Worm (Caenorhabditis elegans) whole organism, young adult: Measurements from ENCODE around the gene C18D11.6.

Experiments used
- B0019.2 ChIP-seq: fragments of 200-800 bp; sonication (Bioruptor generic); conservative IDR thresholded peaks from 2 replicates; pipeline ENCODE4 v1.3.6; 2022; ENCODE audit warnings: missing genetic modification reagents, missing genetic modification characterization, missing compliant biosample characterization
- B0336.3 ChIP-seq: fragments of 200-800 bp; sonication (Bioruptor generic); IDR thresholded peaks from 2 replicates; pipeline ENCODE4 v1.3.6; 2022; ENCODE audit warnings: missing genetic modification characterization, missing compliant biosample characterization
- C17E4.6 ChIP-seq: fragments of 200-800 bp; sonication (Bioruptor generic); IDR thresholded peaks from 2 replicates; pipeline ENCODE4 v1.3.6; 2022; ENCODE audit warnings: missing genetic modification reagents, missing genetic modification characterization, missing compliant biosample characterization
- F22D6.2 ChIP-seq: sonication (generic microtip); optimal IDR thresholded peaks from 2 replicates; lab custom pipeline; 2016; ENCODE audit warnings: mild to moderate bottlenecking, missing genetic modification characterization, missing compliant biosample characterization
- K11D2.4 ChIP-seq: fragments of 200-800 bp; sonication (Bioruptor generic); IDR thresholded peaks from 2 replicates; pipeline ENCODE4 v1.3.6; 2022; ENCODE audit warnings: missing genetic modification reagents, missing genetic modification characterization, missing compliant biosample characterization
- ama-1 ChIP-seq, 3 experiments: fragments of 150-350 bp in 1 of 3; sonication (generic microtip) in 2 of 3; optimal IDR thresholded peaks; 2 replicates each; lab custom pipeline; 2014 to 2018; ENCODE audit warnings: missing biosample characterization in 2 of 3, missing genetic modification characterization in 2 of 3, missing genetic modification reagents in 2 of 3
- aptf-3 ChIP-seq: fragments of 200-800 bp; sonication (Bioruptor generic); IDR thresholded peaks from 2 replicates; pipeline ENCODE4 v1.3.6; 2022; ENCODE audit warnings: missing genetic modification characterization, missing compliant biosample characterization
- atf-7 ChIP-seq: sonication (generic microtip); optimal IDR thresholded peaks from 2 replicates; lab custom pipeline; 2017; ENCODE audit warnings: mild to moderate bottlenecking, missing genetic modification characterization, missing compliant biosample characterization
- attf-5 ChIP-seq: fragments of 200-800 bp; sonication (Bioruptor generic); optimal IDR thresholded peaks from 2 replicates; lab custom pipeline; 2018; ENCODE audit warnings: mild to moderate bottlenecking, missing genetic modification characterization, missing compliant biosample characterization
- bed-1 ChIP-seq: fragments of 200-800 bp; sonication (Bioruptor generic); IDR thresholded peaks from 2 replicates; pipeline ENCODE4 v1.3.6; 2022; ENCODE audit warnings: missing genetic modification reagents, missing genetic modification characterization, missing compliant biosample characterization
- cebp-2 ChIP-seq: fragments of 200-800 bp; sonication (Bioruptor generic); IDR thresholded peaks from 2 replicates; pipeline ENCODE4 v1.3.6; 2022; ENCODE audit warnings: missing genetic modification characterization, missing compliant biosample characterization
- ceh-40 ChIP-seq: fragments of 200-800 bp; sonication (Bioruptor generic); IDR thresholded peaks from 2 replicates; pipeline ENCODE4 v1.3.6; 2022; ENCODE audit warnings: missing genetic modification characterization, missing compliant biosample characterization
- ceh-58 ChIP-seq: fragments of 200-800 bp; sonication (Bioruptor generic); IDR thresholded peaks from 2 replicates; pipeline ENCODE4 v1.3.6; 2022; ENCODE audit warnings: missing genetic modification characterization, missing compliant biosample characterization
- ceh-91 ChIP-seq: fragments of 200-800 bp; sonication (Bioruptor generic); IDR thresholded peaks from 2 replicates; pipeline ENCODE4 v1.3.6; 2022; ENCODE audit warnings: missing genetic modification reagents, missing genetic modification characterization, missing compliant biosample characterization
- die-1 ChIP-seq: sonication (generic microtip); optimal IDR thresholded peaks from 2 replicates; lab custom pipeline; 2016; ENCODE audit warnings: missing genotype, mild to moderate bottlenecking, missing genetic modification characterization, missing compliant biosample characterization
- dpff-1 ChIP-seq: sonication (generic microtip); optimal IDR thresholded peaks from 2 replicates; lab custom pipeline; 2017; ENCODE audit warnings: mild to moderate bottlenecking, missing genetic modification characterization, missing compliant biosample characterization
- egrh-3 ChIP-seq: fragments of 200-800 bp; sonication (Bioruptor generic); IDR thresholded peaks from 2 replicates; pipeline ENCODE4 v1.3.6; 2022; ENCODE audit warnings: missing genetic modification reagents, missing genetic modification characterization, missing compliant biosample characterization
- ekl-4 ChIP-seq: fragments of 200-800 bp; sonication (Bioruptor generic); IDR thresholded peaks from 2 replicates; pipeline ENCODE4 v1.3.6; 2022; ENCODE audit warnings: missing genetic modification reagents, missing genetic modification characterization, missing compliant biosample characterization
- fkh-3 ChIP-seq: sonication (generic microtip); optimal IDR thresholded peaks from 2 replicates; lab custom pipeline; 2016; ENCODE audit warnings: mild to moderate bottlenecking, missing genetic modification characterization, missing compliant biosample characterization
- hmg-1.2 ChIP-seq: fragments of 200-800 bp; sonication (Bioruptor generic); IDR thresholded peaks from 2 replicates; pipeline ENCODE4 v1.3.6; 2022; ENCODE audit warnings: missing genetic modification reagents, missing genetic modification characterization, missing compliant biosample characterization
- hrde-1 ChIP-seq: sonication (generic microtip); optimal IDR thresholded peaks from 2 replicates; lab custom pipeline; 2016; ENCODE audit warnings: missing genetic modification characterization, mild to moderate bottlenecking, missing compliant biosample characterization, moderate library complexity, missing genotype, missing genetic modification reagents, borderline replicate concordance
- hsf-1 ChIP-seq: fragments of 200-800 bp; sonication (Bioruptor generic); IDR thresholded peaks from 2 replicates; pipeline ENCODE4 v1.3.6; 2022; ENCODE audit warnings: missing genetic modification reagents, missing genetic modification characterization, missing compliant biosample characterization
- lin-40 ChIP-seq: sonication (generic microtip); optimal IDR thresholded peaks from 2 replicates; lab custom pipeline; 2016; ENCODE audit warnings: missing genetic modification characterization, mild to moderate bottlenecking, missing compliant biosample characterization, missing genotype, missing genetic modification reagents
- lin-54 ChIP-seq: fragments of 200-800 bp; sonication (Bioruptor generic); optimal IDR thresholded peaks from 2 replicates; lab custom pipeline; 2018; ENCODE audit warnings: mild to moderate bottlenecking, missing genetic modification characterization, missing compliant biosample characterization
- madf-3 ChIP-seq: fragments of 200-800 bp; sonication (Bioruptor generic); IDR thresholded peaks from 2 replicates; pipeline ENCODE4 v1.3.6; 2022; ENCODE audit warnings: missing genetic modification reagents, missing genetic modification characterization, missing compliant biosample characterization
- madf-6 ChIP-seq: fragments of 200-800 bp; sonication (Bioruptor generic); IDR thresholded peaks from 2 replicates; pipeline ENCODE4 v1.3.6; 2022; ENCODE audit warnings: missing genetic modification reagents, missing genetic modification characterization, missing compliant biosample characterization
- mes-4 ChIP-seq: sonication (generic microtip); optimal IDR thresholded peaks from 2 replicates; lab custom pipeline; 2016; ENCODE audit warnings: missing genotype, missing genetic modification characterization, missing compliant biosample characterization
- mxl-1 ChIP-seq: sonication (generic microtip); optimal IDR thresholded peaks from 2 replicates; lab custom pipeline; 2016; ENCODE audit warnings: missing genetic modification characterization, missing compliant biosample characterization
- nfya-2 ChIP-seq: fragments of 200-800 bp; sonication (Bioruptor generic); IDR thresholded peaks from 2 replicates; pipeline ENCODE4 v1.3.6; 2022; ENCODE audit warnings: missing genetic modification reagents, missing genetic modification characterization, missing compliant biosample characterization
- pha-4 ChIP-seq: fragments of 150-350 bp; sonication (generic microtip); optimal IDR thresholded peaks from 2 replicates; lab custom pipeline; 2014; ENCODE audit warnings: missing biosample characterization, missing genetic modification reagents, missing genetic modification characterization
- repo-1 ChIP-seq: sonication (generic microtip); optimal IDR thresholded peaks from 2 replicates; lab custom pipeline; 2017; ENCODE audit warnings: mild to moderate bottlenecking, missing genetic modification characterization, missing compliant biosample characterization
- rpc-1 ChIP-seq, 2 experiments: fragments of 150-350 bp in 1 of 2; sonication (generic microtip) in 1 of 2; optimal IDR thresholded peaks; 2 replicates each; lab custom pipeline; 2014 to 2018; ENCODE audit warnings: missing biosample characterization in 1 of 2, missing genetic modification characterization in 1 of 2, missing genetic modification reagents in 1 of 2, missing genotype in 1 of 2
- snpc-1.1 ChIP-seq: sonication (generic microtip); optimal IDR thresholded peaks from 2 replicates; lab custom pipeline; 2017; ENCODE audit warnings: missing genetic modification characterization, mild to moderate bottlenecking, missing compliant biosample characterization, antibody characterized with exemption, moderate library complexity, missing genotype, missing genetic modification reagents; ENCODE audit not compliant: insufficient read depth
- snpc-3.4 ChIP-seq: sonication (generic microtip); optimal IDR thresholded peaks from 2 replicates; lab custom pipeline; 2017; ENCODE audit warnings: missing genetic modification characterization, mild to moderate bottlenecking, missing compliant biosample characterization, antibody characterized with exemption, moderate library complexity, missing genotype, missing genetic modification reagents
- snpc-4 ChIP-seq, 5 experiments: fragments of 150-350 bp in 1 of 5; sonication (generic microtip) in 4 of 5; optimal IDR thresholded peaks; 2 replicates each; lab custom pipeline; 2014 to 2018; ENCODE audit warnings: missing genetic modification characterization in 5 of 5, missing biosample characterization in 3 of 5, antibody characterized with exemption in 2 of 5, mild to moderate bottlenecking in 2 of 5, missing compliant biosample characterization in 2 of 5, missing genotype in 2 of 5, moderate library complexity in 2 of 5, missing genetic modification reagents in 1 of 5
- tbp1 ChIP-seq: fragments of 200-800 bp; sonication (Bioruptor generic); optimal IDR thresholded peaks from 2 replicates; lab custom pipeline; 2018; ENCODE audit warnings: mild to moderate bottlenecking, missing genetic modification characterization, missing compliant biosample characterization
- tbx-9 ChIP-seq: sonication (generic microtip); optimal IDR thresholded peaks from 2 replicates; lab custom pipeline; 2016; ENCODE audit warnings: borderline replicate concordance, missing genetic modification characterization, inconsistent platforms, missing compliant biosample characterization
- tlf-1 ChIP-seq: fragments of 200-800 bp; sonication (Bioruptor generic); optimal IDR thresholded peaks from 2 replicates; lab custom pipeline; 2018; ENCODE audit warnings: mild to moderate bottlenecking, missing genetic modification characterization, missing compliant biosample characterization
- xnd-1 ChIP-seq: sonication (generic microtip); optimal IDR thresholded peaks from 2 replicates; lab custom pipeline; 2016; ENCODE audit warnings: missing genotype, missing genetic modification reagents, missing genetic modification characterization, missing compliant biosample characterization
- zfh-2 ChIP-seq: fragments of 200-800 bp; sonication (Bioruptor generic); conservative IDR thresholded peaks from 2 replicates; pipeline ENCODE4 v1.3.6; 2022; ENCODE audit warnings: missing genetic modification reagents, missing genetic modification characterization, missing compliant biosample characterization
- zim-3 ChIP-seq: sonication (generic microtip); optimal IDR thresholded peaks from 2 replicates; lab custom pipeline; 2017; ENCODE audit warnings: mild to moderate bottlenecking, missing genetic modification characterization, moderate library complexity, missing compliant biosample characterization
- ztf-18 ChIP-seq: sonication (generic microtip); optimal IDR thresholded peaks from 2 replicates; lab custom pipeline; 2016; ENCODE audit warnings: missing genotype, mild to moderate bottlenecking, missing genetic modification characterization, missing compliant biosample characterization
- ztf-22 ChIP-seq: fragments of 200-800 bp; sonication (Bioruptor generic); optimal IDR thresholded peaks from 2 replicates; lab custom pipeline; 2018; ENCODE audit warnings: mild to moderate bottlenecking, missing genetic modification characterization, moderate library complexity, missing compliant biosample characterization
- ztf-6 ChIP-seq: fragments of 200-800 bp; sonication (Bioruptor generic); IDR thresholded peaks from 2 replicates; pipeline ENCODE4 v1.3.6; 2022; ENCODE audit warnings: missing genetic modification reagents, missing genetic modification characterization, missing compliant biosample characterization

Gene C18D11.6

DNA sequence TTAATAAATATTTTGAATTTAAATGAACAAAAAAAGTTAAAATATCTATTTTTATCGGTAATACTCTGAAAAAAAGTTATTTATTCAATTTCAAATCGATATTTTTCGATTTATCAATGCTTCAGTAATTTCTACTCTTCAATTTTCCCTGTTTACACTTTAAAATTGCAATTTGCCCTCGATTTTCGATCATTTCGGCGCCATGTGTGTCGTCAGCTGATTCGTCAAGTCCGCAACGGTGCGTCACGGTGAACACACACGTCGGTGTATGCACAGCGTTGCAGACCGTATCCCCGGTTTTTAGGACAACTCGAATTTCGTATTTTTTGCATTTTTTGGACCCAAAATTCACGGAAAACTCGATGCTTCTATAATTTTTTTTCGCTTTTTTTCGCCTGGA is 12.9 kb downstream of the C18D11.6 start, which contains the start of gene C18D11.3 (continued):
- TF ChIP-seq ekl-4 (peak; percentile 65; the same call in 1 of the 2 replicates), tbx-9 (no peak), aptf-3 (no peak), ztf-6 (GFP tag; lab: Robert Waterston, UW) (no peak), atf-7 (peak; percentile 32), snpc-3.4 (tag; lab: Kevin White, UChicago) (no peak), madf-3 (GFP tag; lab: Robert Waterston, UW) (peak; percentile 57; the same call in 1 of the 2 replicates), madf-6 (GFP tag; lab: Robert Waterston, UW) (peak; percentile 67; the same call in 1 of the 2 replicates), repo-1 (tag; lab: Kevin White, UChicago) (no peak), K11D2.4 (GFP tag; lab: Robert Waterston, UW) (0 out of 2 replicates have a peak, but pooled peaks have one; percentile 56), hsf-1 (GFP tag; lab: Robert Waterston, UW) (0 out of 2 replicates have a peak, but pooled peaks have one; percentile 37)

DNA sequence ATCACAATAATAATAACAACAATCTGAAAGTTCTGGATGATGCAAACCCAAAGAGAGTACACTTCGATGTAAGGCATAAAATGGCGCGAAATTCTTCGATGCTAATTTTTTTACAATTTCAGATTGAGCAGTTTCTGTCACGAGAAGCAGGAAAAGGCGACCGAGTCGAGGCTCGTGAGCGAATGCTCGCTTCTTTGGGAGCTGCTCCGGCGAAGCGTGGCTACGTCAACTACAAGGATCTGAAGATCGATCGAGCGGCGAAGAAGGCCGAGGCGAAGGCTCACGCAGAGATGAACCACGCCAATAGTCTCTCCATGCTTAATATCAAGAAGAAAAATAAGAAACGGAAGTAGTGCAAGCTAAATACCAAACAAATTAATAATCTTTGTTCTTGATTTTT is 13.7 kb downstream of the C18D11.6 start:
- TF ChIP-seq attf-5 (GFP tag; lab: Kevin White, UChicago) (no peak), atf-7 (no peak), zfh-2 (GFP tag; lab: Robert Waterston, UW) (peak; percentile 59), ztf-18 (tag; lab: Kevin White, UChicago) (no peak)

DNA sequence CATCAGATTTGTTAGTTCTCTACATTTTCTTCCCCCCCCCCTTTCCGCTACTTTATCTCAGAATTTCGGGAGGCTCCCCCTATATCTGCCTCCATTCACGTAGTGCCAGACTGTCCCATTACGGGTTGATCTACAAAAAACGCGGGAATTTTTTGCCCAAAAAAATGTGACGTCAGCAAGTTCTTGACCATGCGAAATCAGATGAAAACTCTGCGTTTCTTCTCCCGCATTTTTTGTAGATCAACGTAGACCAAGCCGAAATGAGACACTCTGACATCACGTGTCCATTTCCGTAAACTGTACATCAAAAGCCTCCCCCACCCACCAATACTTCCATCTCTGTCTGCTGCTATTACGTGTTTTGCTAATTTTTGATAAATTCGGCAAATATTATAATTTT is 14.2 kb downstream of the C18D11.6 start:
- TF ChIP-seq egrh-3 (GFP tag; lab: Robert Waterston, UW), result no peak
- no peak for TF ChIP-seq C17E4.6 (GFP tag; lab: Robert Waterston, UW)
- peak; percentile 35; the same call in 1 of the 2 replicates for TF ChIP-seq hsf-1 (GFP tag; lab: Robert Waterston, UW)
- TF ChIP-seq snpc-1.1, result no peak
- no peak for TF ChIP-seq ztf-18 (tag; lab: Kevin White, UChicago)
- no peak for TF ChIP-seq K11D2.4 (GFP tag; lab: Robert Waterston, UW)
- no peak for TF ChIP-seq mes-4 (tag; lab: Kevin White, UChicago)
- no peak for TF ChIP-seq mxl-1 (tag; lab: Kevin White, UChicago)
- no peak for TF ChIP-seq zim-3 (tag; lab: Kevin White, UChicago)
- TF ChIP-seq bed-1, result no peak
- TF ChIP-seq madf-6 (GFP tag; lab: Robert Waterston, UW), result peak; percentile 62
- TF ChIP-seq lin-54, result no peak
- TF ChIP-seq snpc-4 (GFP tag; optimal IDR thresholded peaks at IDR 0.05; lab: Kevin White, UChicago), result no peak
- TF ChIP-seq snpc-4 (tag; optimal IDR thresholded peaks at IDR 0.05; lab: Kevin White, UChicago), result no peak
- no peak for TF ChIP-seq ceh-58 (GFP tag; lab: Robert Waterston, UW)
- no peak for TF ChIP-seq nfya-2 (GFP tag; lab: Robert Waterston, UW)
- no peak for TF ChIP-seq attf-5 (GFP tag; lab: Kevin White, UChicago)
- no peak for TF ChIP-seq tlf-1
- no peak for TF ChIP-seq tbp1 (GFP tag; lab: Kevin White, UChicago)
- TF ChIP-seq xnd-1, result no peak
- no peak for TF ChIP-seq F22D6.2 (tag; lab: Kevin White, UChicago)
- peak; percentile 12 for TF ChIP-seq die-1 (tag; lab: Kevin White, UChicago)
- TF ChIP-seq pha-4 (tag; lab: Kevin White, UChicago), result no peak
- no peak for TF ChIP-seq ceh-91 (GFP tag; lab: Robert Waterston, UW)
- TF ChIP-seq dpff-1, result no peak
- no peak for TF ChIP-seq hmg-1.2
- TF ChIP-seq ztf-22, result no peak
- no peak for TF ChIP-seq hrde-1 (tag; lab: Kevin White, UChicago)
- TF ChIP-seq fkh-3 (tag; lab: Kevin White, UChicago), result no peak
- TF ChIP-seq cebp-2 (GFP tag; lab: Robert Waterston, UW), result no peak
- no peak for TF ChIP-seq ceh-40 (GFP tag; lab: Robert Waterston, UW)
- TF ChIP-seq B0019.2 (GFP tag; lab: Robert Waterston, UW), result no peak
- no peak for TF ChIP-seq rpc-1 (optimal IDR thresholded peaks at IDR 0.05; lab: Kevin White, UChicago)
- TF ChIP-seq rpc-1 (tag; optimal IDR thresholded peaks at IDR 0.05; lab: Kevin White, UChicago), result no peak
- no peak for TF ChIP-seq lin-40
- 0 out of 2 replicates have a peak, but pooled peaks have one; percentile 17 for TF ChIP-seq B0336.3
- TF ChIP-seq ama-1 (optimal IDR thresholded peaks at IDR 0.05; lab: Kevin White, UChicago), result no peak
- no peak for TF ChIP-seq ama-1 (GFP tag; optimal IDR thresholded peaks at IDR 0.05; lab: Kevin White, UChicago)
